Fruit fly (Drosophila melanogaster): ENCODE data around the gene btsz.

The btsz gene

DNA sequence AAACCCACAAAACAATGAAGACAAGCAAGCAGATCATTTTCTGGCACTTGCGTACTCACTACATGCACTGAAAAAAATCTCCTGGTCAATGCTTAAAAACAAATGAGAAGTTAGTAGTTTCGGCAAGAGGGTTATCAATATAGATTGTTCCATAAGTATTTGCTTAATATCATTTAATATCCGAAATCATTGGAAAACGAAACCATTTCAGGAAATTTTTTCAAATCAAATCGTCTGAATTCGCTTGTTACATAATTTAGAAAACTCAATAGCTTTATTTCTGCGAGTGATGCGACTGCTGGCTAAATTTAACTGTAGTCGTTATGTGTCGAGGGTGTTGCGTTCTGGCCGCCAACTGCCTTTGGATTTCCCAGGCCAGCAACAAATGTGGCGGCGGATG is 2.9 kb upstream of the btsz start (continued):
- TF ChIP-seq CG34376 (GFP tag; optimal IDR thresholded peaks at IDR 0.05) (no peak), dm (GFP tag; optimal IDR thresholded peaks at IDR 0.05) (no peak), gro (GFP tag; optimal IDR thresholded peaks at IDR 0.05) (peak; percentile 39), CG13296 (GFP tag; optimal IDR thresholded peaks at IDR 0.05) (peak; percentile 19), CG32532 (GFP tag; IDR thresholded peaks at IDR 0.05) (no peak; the same call in 1 of the 2 replicates), dan (GFP tag; IDR thresholded peaks at IDR 0.05) (no peak), Bgb (GFP tag; IDR thresholded peaks at IDR 0.05; ENCODE audit: partially characterized antibody) (no peak), disco-r (GFP tag; optimal IDR thresholded peaks at IDR 0.05) (no peak), Fer2 (tag; optimal IDR thresholded peaks at IDR 0.05) (no peak), CG17802 (tag; optimal IDR thresholded peaks at IDR 0.05) (no peak), tap (tag; optimal IDR thresholded peaks at IDR 0.05) (no peak), Fer1 (GFP tag; optimal IDR thresholded peaks at IDR 0.05) (peak; percentile 38), Sin3A (optimal IDR thresholded peaks at IDR 0.05) (no peak), CG17829 (tag; optimal IDR thresholded peaks at IDR 0.05) (no peak), CG4404 (GFP tag; IDR thresholded peaks at IDR 0.05) (no peak), CG3838 (GFP tag; optimal IDR thresholded peaks at IDR 0.05) (no peak), gsb-n (tag; optimal IDR thresholded peaks at IDR 0.05) (no peak), Awh (GFP tag; IDR thresholded peaks at IDR 0.05) (no peak), vfl (GFP tag; optimal IDR thresholded peaks at IDR 0.05) (no peak), Stat92E (GFP tag; optimal IDR thresholded peaks at IDR 0.05) (no peak), CG3065 (GFP tag; optimal IDR thresholded peaks at IDR 0.05) (no peak), Hmr (GFP tag; optimal IDR thresholded peaks at IDR 0.05) (peak; percentile 50), dimm (GFP tag; IDR thresholded peaks at IDR 0.05) (no peak)

DNA sequence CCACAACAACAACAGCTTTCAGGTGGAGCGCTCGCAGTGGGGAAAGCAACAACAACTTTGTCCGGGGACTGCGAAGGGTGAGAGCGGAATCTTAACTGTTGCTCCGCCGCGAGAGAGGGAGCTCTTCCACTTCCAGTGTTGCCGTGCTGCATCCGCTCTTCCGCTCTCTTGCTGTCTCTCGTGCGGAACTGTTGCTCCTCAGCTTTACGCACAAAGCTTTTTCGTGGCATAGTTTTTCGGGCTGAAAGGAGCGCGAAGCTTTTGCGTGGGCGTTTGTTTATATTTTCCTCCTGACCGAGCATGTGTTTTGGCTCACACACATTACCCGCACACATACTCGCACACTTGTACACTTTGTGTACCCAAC is 660 bp upstream of the btsz start:
- TF ChIP-seq CG2678 (tag; optimal IDR thresholded peaks at IDR 0.05) (peak; percentile 23), slou (GFP tag; optimal IDR thresholded peaks at IDR 0.05) (no peak), CG13287 (GFP tag; IDR thresholded peaks at IDR 0.05; ENCODE audit: partially characterized antibody) (peak; percentile 13; the same call in 1 of the 2 replicates), Deaf1 (tag; optimal IDR thresholded peaks at IDR 0.05) (peak; percentile 43), chm (GFP tag; IDR thresholded peaks at IDR 0.05) (no peak), B-H1 (GFP tag; IDR thresholded peaks at IDR 0.05) (no peak), Ets97D (GFP tag; optimal IDR thresholded peaks at IDR 0.05) (peak; percentile 11), run (tag; optimal IDR thresholded peaks at IDR 0.05) (no peak), Dref (GFP tag; IDR thresholded peaks at IDR 0.05) (0 out of 2 replicates have a peak, but pooled peaks have one; percentile 24), CG4424 (GFP tag; optimal IDR thresholded peaks at IDR 0.05) (peak; percentile 11), Vsx1 (GFP tag; optimal IDR thresholded peaks at IDR 0.05) (no peak), CG8478 (optimal IDR thresholded peaks at IDR 0.05) (peak; percentile 57), NFAT (GFP tag; IDR thresholded peaks at IDR 0.05) (0 out of 2 replicates have a peak, but pooled peaks have one; percentile 6), sr (GFP tag; IDR thresholded peaks at IDR 0.05) (peak; percentile 62; the same call in 2 of the 3 replicates), Trl (optimal IDR thresholded peaks at IDR 0.05) (peak in 1 of 2 experiments; percentile 52), Trl (GFP tag; optimal IDR thresholded peaks at IDR 0.05) (no peak), scrt (GFP tag; optimal IDR thresholded peaks at IDR 0.05) (peak; percentile 99), YL-1 (GFP tag; optimal IDR thresholded peaks at IDR 0.05) (no peak), CG4360 (GFP tag; IDR thresholded peaks at IDR 0.05) (peak; percentile 33; the same call in 1 of the 2 replicates)
